Fruit fly (Drosophila melanogaster) whole organism, pupa: ENCODE data around the gene Cpr35B.

ENCODE experiments used
- CG10348 ChIP-seq: fragments of 200-800 bp; sonication (Bioruptor generic); IDR thresholded peaks from 2 replicates; pipeline ENCODE4 v1.3.6; 2022; ENCODE audit warnings: missing biosample characterization, missing genetic modification characterization
- CG12605 ChIP-seq: fragments of 200-800 bp; sonication (Bioruptor generic); IDR thresholded peaks from 2 replicates; pipeline ENCODE4 v1.3.6; 2022; ENCODE audit warnings: missing biosample characterization, missing genetic modification characterization
- CG14655 ChIP-seq: fragments of 200-800 bp; sonication (Bioruptor generic); optimal IDR thresholded peaks from 3 replicates; lab custom pipeline; 2017; ENCODE audit warnings: mild to moderate bottlenecking, missing biosample characterization, missing genetic modification reagents, missing genetic modification characterization
- CG15710 ChIP-seq: fragments of 200-800 bp; sonication (Bioruptor generic); optimal IDR thresholded peaks from 2 replicates; lab custom pipeline; 2018; ENCODE audit warnings: missing biosample characterization, mild to moderate bottlenecking, missing genetic modification characterization, moderate library complexity
- CG17806 ChIP-seq: fragments of 200-800 bp; sonication (Bioruptor generic); optimal IDR thresholded peaks from 2 replicates; lab custom pipeline; 2018; ENCODE audit warnings: missing biosample characterization, mild to moderate bottlenecking, missing genetic modification characterization, moderate library complexity
- CG34367 ChIP-seq: fragments of 200-800 bp; sonication (Bioruptor generic); optimal IDR thresholded peaks from 2 replicates; lab custom pipeline; 2018; ENCODE audit warnings: missing biosample characterization, mild to moderate bottlenecking, missing genetic modification characterization
- CG8159 ChIP-seq: fragments of 200-800 bp; sonication (Bioruptor generic); optimal IDR thresholded peaks from 3 replicates; lab custom pipeline; 2018; ENCODE audit warnings: missing biosample characterization, mild to moderate bottlenecking, missing genetic modification characterization, moderate library complexity
- CG9948 ChIP-seq: fragments of 200-800 bp; sonication (Bioruptor generic); optimal IDR thresholded peaks from 2 replicates; lab custom pipeline; 2018; ENCODE audit warnings: missing biosample characterization, mild to moderate bottlenecking, missing genetic modification characterization, moderate library complexity
- EcR ChIP-seq: fragments of 200-800 bp; sonication (Bioruptor generic); optimal IDR thresholded peaks from 3 replicates; lab custom pipeline; 2019; ENCODE audit warnings: missing biosample characterization, missing genetic modification characterization, mild to moderate bottlenecking, moderate library complexity, missing genetic modification reagents
- Pif1B ChIP-seq: fragments of 200-800 bp; sonication (Bioruptor generic); optimal IDR thresholded peaks from 3 replicates; lab custom pipeline; 2016; ENCODE audit warnings: missing biosample characterization, missing genetic modification characterization
- Snoo ChIP-seq: fragments of 200-800 bp; sonication (Bioruptor generic); optimal IDR thresholded peaks from 3 replicates; lab custom pipeline; 2017; ENCODE audit warnings: missing biosample characterization, mild to moderate bottlenecking, missing genetic modification characterization, inconsistent platforms
- fd96Ca ChIP-seq: fragments of 200-800 bp; sonication (Bioruptor generic); IDR thresholded peaks from 3 replicates; pipeline ENCODE4 v1.3.6; 2022; ENCODE audit warnings: missing biosample characterization, missing genetic modification characterization
- rn ChIP-seq: fragments of 200-800 bp; sonication (Bioruptor generic); IDR thresholded peaks from 2 replicates; pipeline ENCODE4 v1.3.6; 2022; ENCODE audit warnings: missing biosample characterization, missing genetic modification characterization

- TF ChIP-seq rn (GFP tag; lab: Robert Waterston, UW) (no peak), EcR (GFP tag; lab: Kevin White, UChicago) (no peak), Snoo (tag; lab: Kevin White, UChicago) (no peak), CG15710 (tag; lab: Kevin White, UChicago) (no peak), CG12605 (no peak), CG34367 (tag; lab: Kevin White, UChicago) (no peak), CG9948 (tag; lab: Kevin White, UChicago) (no peak), CG8159 (tag; lab: Kevin White, UChicago) (no peak), CG10348 (GFP tag; lab: Robert Waterston, UW) (no peak), CG14655 (GFP tag; lab: Kevin White, UChicago) (no peak), CG17806 (tag; lab: Kevin White, UChicago) (no peak), Pif1B (GFP tag; lab: Kevin White, UChicago) (no peak), fd96Ca (GFP tag; lab: Robert Waterston, UW) (no peak)
These were observed 29.9 kb downstream of the Cpr35B start for dm6 chr2L:14395065-14395439.
